Worm (Caenorhabditis elegans) whole organism, L4 larva: ENCODE results near the gene M05D6.2.

Experiments used
- D1046.2 ChIP-seq: fragments of 200-800 bp; sonication (Bioruptor generic); IDR thresholded peaks from 2 replicates; pipeline ENCODE4 v1.3.6; 2022; ENCODE audit warnings: missing genetic modification characterization, missing compliant biosample characterization
- F10B5.3 ChIP-seq: sonication (generic microtip); optimal IDR thresholded peaks from 2 replicates; lab custom pipeline; 2016; ENCODE audit warnings: mild to moderate bottlenecking, missing genetic modification characterization, missing compliant biosample characterization
- F49E8.2 ChIP-seq: sonication (generic microtip); optimal IDR thresholded peaks from 2 replicates; lab custom pipeline; 2016; ENCODE audit warnings: missing compliant biosample characterization, mild to moderate bottlenecking, missing genetic modification characterization, borderline replicate concordance
- R02D3.7 ChIP-seq: fragments of 150-350 bp; sonication (generic microtip); optimal IDR thresholded peaks from 3 replicates; lab custom pipeline; 2014; ENCODE audit warnings: missing biosample characterization, missing genetic modification characterization
- T20F7.1 ChIP-seq: fragments of 200-800 bp; sonication (Bioruptor generic); optimal IDR thresholded peaks from 2 replicates; lab custom pipeline; 2018; ENCODE audit warnings: mild to moderate bottlenecking, missing genetic modification characterization, missing compliant biosample characterization
- T26A8.4 ChIP-seq: fragments of 200-800 bp; sonication (Bioruptor generic); IDR thresholded peaks from 2 replicates; pipeline ENCODE4 v1.3.6; 2022; ENCODE audit warnings: missing genetic modification characterization, missing compliant biosample characterization
- aha-1 ChIP-seq: fragments of 150-350 bp; peaks from one replicate; lab custom pipeline; 2014; ENCODE audit warnings: missing biosample characterization, missing genetic modification characterization
- ama-1 ChIP-seq: fragments of 150-350 bp; optimal IDR thresholded peaks from 2 replicates; lab custom pipeline; 2014; ENCODE audit warnings: inconsistent platforms, mixed read lengths
- attf-4 ChIP-seq: sonication (generic microtip); optimal IDR thresholded peaks from 3 replicates; lab custom pipeline; 2017; ENCODE audit warnings: missing biosample characterization, missing genetic modification characterization
- ceh-44 ChIP-seq: fragments of 200-800 bp; sonication (Bioruptor generic); IDR thresholded peaks from 2 replicates; pipeline ENCODE4 v1.3.6; 2022; ENCODE audit warnings: missing genetic modification reagents, missing genetic modification characterization, missing compliant biosample characterization
- ceh-62 ChIP-seq: sonication (generic microtip); optimal IDR thresholded peaks from 2 replicates; lab custom pipeline; 2017; ENCODE audit warnings: missing biosample characterization, missing genetic modification characterization
- cey-2 ChIP-seq: sonication (generic microtip); optimal IDR thresholded peaks from 3 replicates; lab custom pipeline; 2017; ENCODE audit warnings: missing genetic modification characterization, mild to moderate bottlenecking, missing compliant biosample characterization, antibody characterized with exemption, borderline replicate concordance; ENCODE audit not compliant: insufficient read depth
- daf-12 ChIP-seq: fragments of 150-350 bp; optimal IDR thresholded peaks from 2 replicates; lab custom pipeline; 2014; ENCODE audit warnings: missing biosample characterization, missing genetic modification reagents, missing genetic modification characterization
- daf-16 ChIP-seq, 3 experiments: sonication (generic microtip); optimal IDR thresholded peaks; 2 replicates each; lab custom pipeline; 2016 to 2017; ENCODE audit warnings: missing genetic modification characterization in 3 of 3, missing genetic modification reagents in 3 of 3, mild to moderate bottlenecking in 2 of 3, missing compliant biosample characterization in 2 of 3, missing biosample characterization in 1 of 3, moderate library complexity in 1 of 3
- daf-19 ChIP-seq: fragments of 200-800 bp; sonication (Bioruptor generic); conservative IDR thresholded peaks from 2 replicates; pipeline ENCODE4 v1.3.6; 2022; ENCODE audit warnings: missing genetic modification characterization, missing compliant biosample characterization
- dmd-6 ChIP-seq: fragments of 200-800 bp; sonication (Bioruptor generic); IDR thresholded peaks from 2 replicates; pipeline ENCODE4 v1.3.6; 2022; ENCODE audit warnings: missing genetic modification reagents, missing genetic modification characterization, missing compliant biosample characterization
- dpl-1 ChIP-seq: fragments of 150-350 bp; optimal IDR thresholded peaks from 2 replicates; lab custom pipeline; 2014; ENCODE audit warnings: missing biosample characterization, missing genetic modification reagents, missing genetic modification characterization
- dve-1 ChIP-seq: sonication (generic microtip); optimal IDR thresholded peaks from 2 replicates; lab custom pipeline; 2017; ENCODE audit warnings: antibody characterized with exemption, mild to moderate bottlenecking, missing genetic modification characterization, missing compliant biosample characterization; ENCODE audit not compliant: insufficient read depth
- fos-1 ChIP-seq: fragments of 150-350 bp; optimal IDR thresholded peaks from 2 replicates; lab custom pipeline; 2014; ENCODE audit warnings: missing biosample characterization, missing genetic modification characterization
- hif-1 ChIP-seq, 2 experiments: sonication (generic microtip); optimal IDR thresholded peaks; 2 replicates each; lab custom pipeline; 2016 to 2017; ENCODE audit warnings: missing compliant biosample characterization in 2 of 2, missing genetic modification characterization in 2 of 2, missing genetic modification reagents in 2 of 2, missing genotype in 2 of 2, mild to moderate bottlenecking in 1 of 2
- hlh-11 ChIP-seq: fragments of 200-800 bp; sonication (Bioruptor generic); optimal IDR thresholded peaks from 2 replicates; lab custom pipeline; 2018; ENCODE audit warnings: mild to moderate bottlenecking, missing genetic modification characterization, missing compliant biosample characterization
- hlh-30 ChIP-seq: sonication (generic microtip); optimal IDR thresholded peaks from 2 replicates; lab custom pipeline; 2017; ENCODE audit warnings: antibody characterized with exemption, mild to moderate bottlenecking, missing genetic modification characterization, missing compliant biosample characterization; ENCODE audit not compliant: insufficient read depth
- hmg-1.1 ChIP-seq: fragments of 200-800 bp; sonication (Bioruptor generic); IDR thresholded peaks from 2 replicates; pipeline ENCODE4 v1.3.6; 2022; ENCODE audit warnings: missing genetic modification reagents, missing genetic modification characterization, missing compliant biosample characterization
- lin-29 ChIP-seq: fragments of 200-800 bp; sonication (Bioruptor generic); IDR thresholded peaks from 2 replicates; pipeline ENCODE4 v1.3.6; 2022; ENCODE audit warnings: missing genetic modification reagents, missing genetic modification characterization, missing compliant biosample characterization
- lin-38 ChIP-seq: fragments of 200-800 bp; sonication (Bioruptor generic); IDR thresholded peaks from 2 replicates; pipeline ENCODE4 v1.3.6; 2022; ENCODE audit warnings: missing genetic modification reagents, missing genetic modification characterization, missing compliant biosample characterization
- lin-39 ChIP-seq: fragments of 150-350 bp; optimal IDR thresholded peaks from 2 replicates; lab custom pipeline; 2014; ENCODE audit warnings: missing biosample characterization, missing genetic modification reagents, missing genetic modification characterization
- lsy-2 ChIP-seq, 2 experiments: fragments of 150-350 bp in 1 of 2; sonication (generic microtip) in 1 of 2; optimal IDR thresholded peaks; 2 replicates each; lab custom pipeline; 2014 to 2017; ENCODE audit warnings: missing biosample characterization in 2 of 2, missing genetic modification characterization in 2 of 2
- mdl-1 ChIP-seq, 2 experiments: fragments of 150-350 bp in 1 of 2; sonication (generic microtip) in 1 of 2; optimal IDR thresholded peaks; 2 replicates each; lab custom pipeline; 2014 to 2017; ENCODE audit warnings: missing biosample characterization in 2 of 2, missing genetic modification characterization in 2 of 2
- mep-1 ChIP-seq: fragments of 150-350 bp; sonication (generic microtip); optimal IDR thresholded peaks from 3 replicates; lab custom pipeline; 2014; ENCODE audit warnings: missing biosample characterization, missing genetic modification characterization
- mes-2 ChIP-seq: sonication (generic microtip); optimal IDR thresholded peaks from 2 replicates; lab custom pipeline; 2016; ENCODE audit warnings: missing genotype, mild to moderate bottlenecking, missing genetic modification characterization, missing compliant biosample characterization; ENCODE audit not compliant: poor library complexity, severe bottlenecking
- mxl-3 ChIP-seq: fragments of 200-800 bp; sonication (Bioruptor generic); optimal IDR thresholded peaks from 2 replicates; lab custom pipeline; 2018; ENCODE audit warnings: mild to moderate bottlenecking, missing genetic modification characterization, missing compliant biosample characterization
- nhr-10 ChIP-seq: fragments of 150-350 bp; optimal IDR thresholded peaks from 2 replicates; lab custom pipeline; 2014; ENCODE audit warnings: missing biosample characterization, missing genetic modification characterization
- nhr-11 ChIP-seq: fragments of 150-350 bp; optimal IDR thresholded peaks from 2 replicates; lab custom pipeline; 2014; ENCODE audit warnings: missing biosample characterization, missing genetic modification characterization
- nhr-28 ChIP-seq: fragments of 150-350 bp; optimal IDR thresholded peaks from 2 replicates; lab custom pipeline; 2014; ENCODE audit warnings: missing biosample characterization, missing genetic modification characterization
- nhr-48 ChIP-seq: sonication (generic microtip); optimal IDR thresholded peaks from 2 replicates; lab custom pipeline; 2016; ENCODE audit warnings: mild to moderate bottlenecking, missing genetic modification characterization, missing compliant biosample characterization
- nhr-77 ChIP-seq: fragments of 150-350 bp; optimal IDR thresholded peaks from 2 replicates; lab custom pipeline; 2014; ENCODE audit warnings: missing biosample characterization, missing genetic modification characterization
- pqm-1 ChIP-seq: sonication (generic microtip); optimal IDR thresholded peaks from 2 replicates; lab custom pipeline; 2017; ENCODE audit warnings: missing biosample characterization, missing genetic modification characterization
- saeg-2 ChIP-seq: fragments of 200-800 bp; sonication (Bioruptor generic); IDR thresholded peaks from 2 replicates; pipeline ENCODE4 v1.3.6; 2022; ENCODE audit warnings: missing genetic modification reagents, missing genetic modification characterization, missing compliant biosample characterization
- sdz-12 ChIP-seq: fragments of 200-800 bp; sonication (Bioruptor generic); optimal IDR thresholded peaks from 2 replicates; lab custom pipeline; 2018; ENCODE audit warnings: mild to moderate bottlenecking, missing genetic modification characterization, missing compliant biosample characterization
- snpc-1.2 ChIP-seq: fragments of 200-800 bp; sonication (Bioruptor generic); IDR thresholded peaks from 2 replicates; pipeline ENCODE4 v1.3.6; 2022; ENCODE audit warnings: missing genetic modification reagents, missing genetic modification characterization, missing compliant biosample characterization
- tra-1 ChIP-seq: fragments of 200-800 bp; sonication (Bioruptor generic); IDR thresholded peaks from 2 replicates; pipeline ENCODE4 v1.3.6; 2022; ENCODE audit warnings: missing genetic modification reagents, missing genetic modification characterization, missing compliant biosample characterization
- unc-39 ChIP-seq: sonication (generic microtip); optimal IDR thresholded peaks from 2 replicates; lab custom pipeline; 2017; ENCODE audit warnings: missing biosample characterization, missing genetic modification characterization
- zag-1 ChIP-seq: fragments of 150-350 bp; optimal IDR thresholded peaks from 2 replicates; lab custom pipeline; 2014; ENCODE audit warnings: missing biosample characterization, missing genetic modification characterization
- zfp-3 ChIP-seq: fragments of 200-800 bp; sonication (Bioruptor generic); conservative IDR thresholded peaks from 2 replicates; pipeline ENCODE4 v1.3.6; 2022; ENCODE audit warnings: missing genetic modification reagents, missing genetic modification characterization, missing compliant biosample characterization

M05D6.2 gene

DNA sequence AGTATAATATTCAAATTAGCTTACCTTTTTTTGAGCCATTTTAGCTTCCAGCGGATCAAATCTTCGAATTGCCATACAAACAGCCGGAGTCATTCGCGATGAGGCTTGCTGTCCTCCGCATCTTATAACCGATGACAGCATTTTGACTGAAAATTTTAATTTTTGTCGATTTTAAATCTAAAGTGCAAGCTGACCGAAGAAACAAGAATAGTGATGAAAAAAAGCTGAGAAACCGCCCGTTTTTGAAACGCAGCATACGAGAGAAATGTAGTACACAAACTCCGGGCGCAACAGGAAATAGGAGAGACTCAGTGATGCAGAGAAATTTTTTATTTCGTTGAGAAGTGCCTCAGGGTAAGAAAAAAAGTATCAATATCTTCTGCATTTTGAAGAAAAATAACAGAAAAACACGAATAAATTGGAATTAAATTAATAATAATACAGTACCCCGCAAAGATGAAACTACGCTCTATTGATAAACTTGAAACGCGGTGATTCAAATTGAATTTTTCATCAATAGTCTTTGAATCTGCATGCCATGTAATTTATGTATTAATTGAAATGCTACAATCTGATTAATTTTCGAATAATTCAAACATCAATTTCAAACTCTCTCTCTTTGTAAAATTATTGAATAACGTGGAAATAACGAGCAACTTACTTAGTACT, 15.3 kb downstream of the M05D6.2 start:
- no peak for TF ChIP-seq unc-39
- TF ChIP-seq ama-1 (lab: Kevin White, UChicago) = peak; percentile 26
- no peak for TF ChIP-seq ceh-62 (tag; lab: Kevin White, UChicago)
- no peak for TF ChIP-seq hmg-1.1
- no peak for TF ChIP-seq F10B5.3
- peak; percentile 26; the same call in 1 of the 2 replicates for TF ChIP-seq dmd-6
- TF ChIP-seq hlh-11 (tag; lab: Kevin White, UChicago) = peak; percentile 47
- TF ChIP-seq lin-39 (tag; lab: Kevin White, UChicago) = no peak
- TF ChIP-seq mxl-3 (GFP tag; lab: Kevin White, UChicago) = peak; percentile 14
- no peak for TF ChIP-seq F49E8.2 (tag; lab: Kevin White, UChicago)
- TF ChIP-seq daf-16 (GFP tag; optimal IDR thresholded peaks at IDR 0.05; lab: Kevin White, UChicago) = no peak
- peak; percentile 22 for TF ChIP-seq daf-16 (tag; optimal IDR thresholded peaks at IDR 0.05; lab: Kevin White, UChicago)
- TF ChIP-seq attf-4 (tag; lab: Kevin White, UChicago) = no peak
- no peak for TF ChIP-seq D1046.2
- TF ChIP-seq tra-1 (GFP tag; lab: Robert Waterston, UW) = no peak
- TF ChIP-seq dpl-1 = peak; percentile 23
- TF ChIP-seq nhr-11 (tag; lab: Kevin White, UChicago) = peak; percentile 40
- TF ChIP-seq saeg-2 (GFP tag; lab: Robert Waterston, UW) = no peak
- TF ChIP-seq sdz-12 (GFP tag; lab: Kevin White, UChicago) = no peak
- peak; percentile 99 for TF ChIP-seq nhr-28 (tag; lab: Kevin White, UChicago)
- no peak for TF ChIP-seq ceh-44 (GFP tag; lab: Robert Waterston, UW)
- no peak for TF ChIP-seq daf-19
- TF ChIP-seq R02D3.7 = no peak
- TF ChIP-seq dve-1 (tag; lab: Kevin White, UChicago) = peak; percentile 9
- peak; percentile 45 for TF ChIP-seq T20F7.1 (GFP tag; lab: Kevin White, UChicago)
- TF ChIP-seq aha-1 (tag; lab: Kevin White, UChicago) = peak; percentile 90
- peak in 1 of 2 experiments; percentile 82 for TF ChIP-seq lsy-2 (tag; optimal IDR thresholded peaks at IDR 0.05; lab: Kevin White, UChicago)
- TF ChIP-seq pqm-1 = peak; percentile 42
- no peak for TF ChIP-seq zfp-3 (GFP tag; lab: Robert Waterston, UW)
- peak; percentile 46 for TF ChIP-seq lin-38 (GFP tag; lab: Robert Waterston, UW)
- TF ChIP-seq hlh-30 (tag; lab: Kevin White, UChicago) = no peak
- TF ChIP-seq nhr-77 (tag; lab: Kevin White, UChicago) = peak; percentile 37
- 0 out of 2 replicates have a peak, but pooled peaks have one; percentile 34 for TF ChIP-seq snpc-1.2 (GFP tag; lab: Robert Waterston, UW)
- TF ChIP-seq cey-2 (tag; lab: Kevin White, UChicago) = no peak

DNA sequence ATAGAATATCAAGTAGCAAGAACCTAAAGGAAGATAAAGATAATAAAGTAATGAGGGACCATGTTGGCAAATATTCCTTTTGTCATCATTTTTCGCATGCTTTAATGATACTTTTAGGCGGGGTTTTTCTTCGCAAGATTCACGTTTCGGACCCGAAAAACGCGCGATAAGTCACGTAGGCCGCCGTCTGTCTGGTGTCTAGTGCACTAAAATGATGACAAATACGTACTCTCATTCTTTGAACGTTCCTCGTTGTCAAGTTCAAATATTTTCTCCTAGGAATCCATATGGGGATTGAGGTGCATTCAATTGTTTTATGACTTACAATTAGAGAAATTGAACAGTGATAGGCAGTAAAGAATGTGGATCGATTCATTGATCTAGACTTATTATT, 15.9 kb downstream of the M05D6.2 start, which contains the start of gene taap-1:
taap-1 (minus strand) TSS at position 79 of the 394 bp plus-strand sequence.
- TF ChIP-seq daf-12 (tag; lab: Kevin White, UChicago) (no peak), hlh-11 (tag; lab: Kevin White, UChicago) (peak; percentile 39), nhr-10 (no peak), fos-1 (tag; lab: Kevin White, UChicago) (no peak), mep-1 (tag; lab: Kevin White, UChicago) (peak; percentile 29), T26A8.4 (no peak), nhr-48 (peak; percentile 51), aha-1 (tag; lab: Kevin White, UChicago) (peak; percentile 100), saeg-2 (GFP tag; lab: Robert Waterston, UW) (no peak), zag-1 (tag; lab: Kevin White, UChicago) (no peak), dmd-6 (peak; percentile 80), lin-29 (GFP tag; lab: Robert Waterston, UW) (no peak), hif-1 (tag; optimal IDR thresholded peaks at IDR 0.05; lab: Kevin White, UChicago) (peak; percentile 94 to 100), mes-2 (tag; lab: Kevin White, UChicago) (peak; percentile 15), hlh-30 (tag; lab: Kevin White, UChicago) (peak; percentile 10), nhr-28 (tag; lab: Kevin White, UChicago) (peak; percentile 4), mdl-1 (tag; optimal IDR thresholded peaks at IDR 0.05; lab: Kevin White, UChicago) (peak in 1 of 2 experiments; percentile 44), daf-16 (GFP tag; optimal IDR thresholded peaks at IDR 0.05; lab: Kevin White, UChicago) (no peak), daf-16 (tag; optimal IDR thresholded peaks at IDR 0.05; lab: Kevin White, UChicago) (no peak)
